Fruit fly (Drosophila melanogaster): ENCODE measurements around the gene CG44815.

Gene CG44815

DNA sequence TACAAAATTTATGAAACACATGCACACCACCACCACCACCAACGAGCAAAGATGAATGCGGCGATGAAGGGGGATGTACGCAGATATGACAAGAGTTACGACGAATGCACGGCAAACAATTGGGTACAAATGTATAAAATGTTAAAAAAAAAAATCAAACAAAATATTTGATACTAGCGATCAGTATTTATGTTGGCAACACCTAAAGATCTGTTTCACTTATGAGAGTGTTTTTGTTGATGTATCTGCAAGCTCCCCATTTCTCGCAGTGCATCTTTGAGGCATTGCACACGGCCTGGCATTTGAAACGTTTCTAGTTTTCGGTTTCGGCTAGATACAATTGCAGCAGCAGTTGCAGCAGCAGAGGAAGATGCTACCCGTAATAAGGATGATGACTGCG is 40.8 kb upstream of the CG44815 start (continued):
- TF ChIP-seq chn (GFP tag; optimal IDR thresholded peaks at IDR 0.05), result peak; percentile 82
- peak; percentile 64 for TF ChIP-seq CG2875 (GFP tag; optimal IDR thresholded peaks at IDR 0.05)
- peak; percentile 11 for TF ChIP-seq Dip3 (GFP tag; optimal IDR thresholded peaks at IDR 0.05)
- TF ChIP-seq Mad (GFP tag; optimal IDR thresholded peaks at IDR 0.05), result peak; percentile 49
- peak; percentile 75 for TF ChIP-seq CG12391 (tag; optimal IDR thresholded peaks at IDR 0.05)
- TF ChIP-seq dmrt11E (tag; optimal IDR thresholded peaks at IDR 0.05), result peak; percentile 91
- peak; percentile 37 for TF ChIP-seq Fer1 (GFP tag; optimal IDR thresholded peaks at IDR 0.05)
- peak; percentile 46 for TF ChIP-seq pb (GFP tag; optimal IDR thresholded peaks at IDR 0.05)
- no peak for TF ChIP-seq Bgb (GFP tag; IDR thresholded peaks at IDR 0.05; ENCODE audit: partially characterized antibody)
- TF ChIP-seq z (GFP tag; IDR thresholded peaks at IDR 0.05), result no peak
- peak; percentile 65 for TF ChIP-seq CG10366 (GFP tag; IDR thresholded peaks at IDR 0.05)
- TF ChIP-seq ssp (GFP tag; IDR thresholded peaks at IDR 0.05), result peak; percentile 41; the same call in 1 of the 2 replicates
- TF ChIP-seq H15 (GFP tag; IDR thresholded peaks at IDR 0.05), result peak; percentile 65; the same call in 1 of the 3 replicates
- peak; percentile 77 for TF ChIP-seq fd102C (GFP tag; optimal IDR thresholded peaks at IDR 0.05)
- peak; percentile 76 for TF ChIP-seq tio (GFP tag; optimal IDR thresholded peaks at IDR 0.05)
- TF ChIP-seq HmgZ (tag; optimal IDR thresholded peaks at IDR 0.05), result no peak
- TF ChIP-seq CG32532 (GFP tag; IDR thresholded peaks at IDR 0.05), result no peak
- peak; percentile 61 for TF ChIP-seq E2f1 (GFP tag; IDR thresholded peaks at IDR 0.05)
- no peak for TF ChIP-seq Taf1 (GFP tag; IDR thresholded peaks at IDR 0.05)
- TF ChIP-seq CG7357 (GFP tag; IDR thresholded peaks at IDR 0.05), result peak; percentile 34; the same call in 1 of the 3 replicates
- peak; percentile 42 for TF ChIP-seq BtbVII (GFP tag; optimal IDR thresholded peaks at IDR 0.05)
- no peak for TF ChIP-seq CG42726 (GFP tag; IDR thresholded peaks at IDR 0.05; ENCODE audit: partially characterized antibody)
- TF ChIP-seq Hr3 (GFP tag; optimal IDR thresholded peaks at IDR 0.05), result peak; percentile 74
- peak; percentile 75 for TF ChIP-seq Abd-B (GFP tag; optimal IDR thresholded peaks at IDR 0.05)
- TF ChIP-seq fd64A (GFP tag; optimal IDR thresholded peaks at IDR 0.05), result peak; percentile 56
- peak; percentile 47 for TF ChIP-seq Myb (GFP tag; optimal IDR thresholded peaks at IDR 0.05)
- TF ChIP-seq CG15269 (tag; optimal IDR thresholded peaks at IDR 0.05), result peak; percentile 64
- TF ChIP-seq CG9609 (GFP tag; optimal IDR thresholded peaks at IDR 0.05), result peak; percentile 70
- TF ChIP-seq CG4707 (GFP tag; optimal IDR thresholded peaks at IDR 0.05), result peak; percentile 49
- TF ChIP-seq salm (tag; optimal IDR thresholded peaks at IDR 0.05), result peak; percentile 35
- TF ChIP-seq al (GFP tag; IDR thresholded peaks at IDR 0.05), result peak; percentile 22; the same call in 1 of the 2 replicates
- no peak for TF ChIP-seq fd3F (GFP tag; optimal IDR thresholded peaks at IDR 0.05)
- TF ChIP-seq Scr (GFP tag; IDR thresholded peaks at IDR 0.05; ENCODE audit: partially characterized antibody), result no peak
- no peak for TF ChIP-seq CG6175 (GFP tag; IDR thresholded peaks at IDR 0.05)
- peak; percentile 50; the same call in 1 of the 2 replicates for TF ChIP-seq CG31224 (GFP tag; IDR thresholded peaks at IDR 0.05)
- TF ChIP-seq Bdp1 (GFP tag; optimal IDR thresholded peaks at IDR 0.05), result peak; percentile 46
- TF ChIP-seq jigr1 (GFP tag; IDR thresholded peaks at IDR 0.05), result peak; percentile 30; the same call in 1 of the 3 replicates

DNA sequence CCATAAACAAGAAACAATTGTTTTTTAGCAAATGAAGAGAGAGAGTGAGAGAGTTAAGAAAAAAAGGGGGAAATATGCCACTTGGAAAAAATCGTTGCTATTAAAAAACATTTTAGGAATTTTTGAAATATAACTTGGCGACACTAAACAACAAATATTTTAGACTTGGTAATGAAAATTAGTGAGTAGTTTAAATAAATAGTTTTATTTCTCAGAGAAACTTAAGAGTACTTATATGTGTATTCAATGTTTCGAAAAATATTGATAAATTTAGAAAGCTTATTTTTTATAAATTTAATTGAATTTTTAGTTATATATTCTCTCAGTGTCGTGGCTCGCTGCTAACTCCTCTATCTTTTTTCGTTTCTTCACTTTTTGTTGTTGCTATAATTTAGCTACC is 39.9 kb upstream of the CG44815 start:
- TF ChIP-seq CG2712 (tag; optimal IDR thresholded peaks at IDR 0.05) (peak; percentile 58), Gsc (GFP tag; IDR thresholded peaks at IDR 0.05) (no peak), CG11504 (tag; optimal IDR thresholded peaks at IDR 0.05) (peak; percentile 60), abd-A (tag; optimal IDR thresholded peaks at IDR 0.05) (no peak), cwo (GFP tag; optimal IDR thresholded peaks at IDR 0.05) (no peak), CG10267 (tag; optimal IDR thresholded peaks at IDR 0.05) (peak; percentile 33), CoRest (tag; optimal IDR thresholded peaks at IDR 0.05) (peak; percentile 7), dmrt99B (tag; optimal IDR thresholded peaks at IDR 0.05) (peak; percentile 56), bbx (GFP tag; IDR thresholded peaks at IDR 0.05; ENCODE audit: partially characterized antibody) (no peak), seq (GFP tag; IDR thresholded peaks at IDR 0.05) (no peak), CG4424 (GFP tag; optimal IDR thresholded peaks at IDR 0.05) (peak; percentile 40), Eip74EF (GFP tag; optimal IDR thresholded peaks at IDR 0.05) (peak in 1 of 2 experiments; percentile 1), Oli (tag; optimal IDR thresholded peaks at IDR 0.05) (peak; percentile 23), CG15696 (tag; optimal IDR thresholded peaks at IDR 0.05) (peak; percentile 12), CG8388 (GFP tag; optimal IDR thresholded peaks at IDR 0.05) (peak; percentile 11), ssp (GFP tag; IDR thresholded peaks at IDR 0.05) (no peak)
